Worm (Caenorhabditis elegans) whole organism, L1 larva: ENCODE results near the gene str-233.

Source experiments
- elt-2 ChIP-seq: sonication (generic microtip); optimal IDR thresholded peaks from 2 replicates; lab custom pipeline; 2016; ENCODE audit warnings: missing genetic modification characterization, mild to moderate bottlenecking, inconsistent platforms, missing compliant biosample characterization, missing genetic modification reagents
- fkh-10 ChIP-seq: sonication (generic microtip); optimal IDR thresholded peaks from 2 replicates; lab custom pipeline; 2017; ENCODE audit warnings: missing biosample characterization, missing genetic modification reagents, missing genetic modification characterization
- lin-35 ChIP-seq, 2 experiments: fragments of 150-350 bp; optimal IDR thresholded peaks; 2 replicates each; lab custom pipeline; 2014; ENCODE audit warnings: missing biosample characterization in 2 of 2, missing genetic modification characterization in 2 of 2, missing genetic modification reagents in 2 of 2
- mep-1 ChIP-seq: fragments of 150-350 bp; optimal IDR thresholded peaks from 2 replicates; lab custom pipeline; 2014; ENCODE audit warnings: missing biosample characterization, missing genetic modification characterization
- nhr-12 ChIP-seq: sonication (generic microtip); optimal IDR thresholded peaks from 2 replicates; lab custom pipeline; 2017; ENCODE audit warnings: missing biosample characterization, missing genetic modification characterization
- skn-1 ChIP-seq: fragments of 150-350 bp; optimal IDR thresholded peaks from 2 replicates; lab custom pipeline; 2014; ENCODE audit warnings: missing biosample characterization, missing genetic modification characterization
- tbx-2 ChIP-seq: sonication (generic microtip); optimal IDR thresholded peaks from 2 replicates; lab custom pipeline; 2016; ENCODE audit warnings: missing genetic modification characterization, missing compliant biosample characterization

- TF ChIP-seq mep-1 (tag; lab: Kevin White, UChicago) (no peak), elt-2 (no peak), tbx-2 (tag; lab: Kevin White, UChicago) (no peak), lin-35 (GFP tag; optimal IDR thresholded peaks at IDR 0.05; lab: Kevin White, UChicago) (no peak), fkh-10 (GFP tag; lab: Kevin White, UChicago) (no peak), nhr-12 (no peak), skn-1 (tag; lab: Kevin White, UChicago) (no peak)
Measured at ce11 chrV:16023051-16023450, 13.6 kb upstream of the str-233 start, which contains the start of gene cwc-15.
